Worm (Caenorhabditis elegans) whole organism, dauer: ENCODE data around the gene rrp-8.

Source experiments
- unc-62 ChIP-seq: sonication (generic microtip); optimal IDR thresholded peaks from 2 replicates; lab custom pipeline; 2017; ENCODE audit warnings: missing biosample characterization, missing genetic modification reagents, missing genetic modification characterization

rrp-8 gene

DNA sequence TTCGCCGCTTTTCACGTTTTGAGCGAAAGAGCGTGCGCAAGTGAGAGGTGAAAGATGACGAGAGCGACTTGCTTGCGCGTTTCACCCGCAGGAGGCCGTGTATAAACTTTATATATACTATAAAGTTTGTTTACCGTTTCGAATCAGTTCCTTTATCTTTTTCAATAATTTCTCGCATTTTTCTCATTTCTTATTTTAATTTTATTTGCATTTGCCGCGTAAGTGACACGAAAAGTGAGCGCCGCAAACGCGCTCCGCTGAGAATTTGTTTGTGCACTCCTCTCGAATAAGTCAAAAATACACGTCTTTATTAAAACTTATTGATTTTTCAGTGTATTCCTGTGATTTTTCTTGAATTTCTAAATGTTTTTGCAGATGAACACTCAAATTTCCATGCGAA, 47.3 kb downstream of the rrp-8 start, which contains the start of gene mrpl-55:
Gene mrpl-55 (plus strand): TSS at position 364 of the 400 bp plus-strand sequence.
- no peak for TF ChIP-seq unc-62

DNA sequence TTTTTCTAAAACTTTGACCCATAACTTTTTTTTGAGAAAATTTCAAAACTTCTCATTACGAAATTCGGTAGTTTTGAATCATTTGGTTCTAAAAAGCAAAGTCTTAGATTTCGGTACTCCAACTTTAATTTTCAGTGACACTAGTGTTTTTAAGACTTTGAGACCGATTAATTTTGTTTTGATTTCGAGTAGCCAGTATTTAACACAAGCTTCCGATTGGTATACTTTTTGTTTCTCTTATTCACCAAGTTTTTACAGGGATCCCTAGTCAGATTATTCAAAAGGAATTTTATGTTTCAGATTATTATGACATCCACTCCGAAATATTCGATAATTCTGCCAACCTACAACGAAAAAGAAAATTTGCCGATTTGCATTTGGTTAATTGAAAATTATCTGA, 49.0 kb downstream of the rrp-8 start, which contains the start of gene dpm-1:
Gene dpm-1 (plus strand): TSS at position 301 of the 400 bp plus-strand sequence.
- TF ChIP-seq unc-62: no peak
